Fruit fly (Drosophila melanogaster) whole organism, embryonic: ENCODE measurements around the gene Ir87a.

Experiments used
- Atf3 ChIP-seq: fragments of 200-800 bp; sonication (Bioruptor generic); optimal IDR thresholded peaks from 3 replicates; lab custom pipeline; 2016; ENCODE audit warnings: missing biosample characterization, missing genetic modification characterization
- Awh ChIP-seq: fragments of 200-800 bp; sonication (Bioruptor generic); IDR thresholded peaks from 2 replicates; pipeline ENCODE4, ENCODE4 v1.3.6; 2022; ENCODE audit warnings: missing biosample characterization, missing genetic modification characterization
- CG11247 ChIP-seq: fragments of 200-800 bp; sonication (Bioruptor generic); IDR thresholded peaks from 2 replicates; pipeline ENCODE4 v1.3.6; 2022; ENCODE audit warnings: missing biosample characterization, missing genetic modification characterization
- CG11504 ChIP-seq: fragments of 200-800 bp; sonication (Bioruptor generic); optimal IDR thresholded peaks from 3 replicates; lab custom pipeline; 2019; ENCODE audit warnings: missing biosample characterization, mild to moderate bottlenecking, missing genetic modification characterization, moderate library complexity
- CG12391 ChIP-seq: fragments of 200-800 bp; sonication (Bioruptor generic); optimal IDR thresholded peaks from 3 replicates; lab custom pipeline; 2018; ENCODE audit warnings: missing biosample characterization, mild to moderate bottlenecking, missing genetic modification characterization, moderate library complexity
- CG12769 ChIP-seq: fragments of 200-800 bp; sonication (Bioruptor generic); optimal IDR thresholded peaks from 2 replicates; lab custom pipeline; 2019; ENCODE audit warnings: missing biosample characterization, mild to moderate bottlenecking, missing genetic modification characterization, moderate library complexity
- CG13296 ChIP-seq: fragments of 200-800 bp; sonication (Bioruptor generic); optimal IDR thresholded peaks from 3 replicates; lab custom pipeline; 2018; ENCODE audit warnings: missing biosample characterization, mild to moderate bottlenecking, missing genetic modification characterization
- CG15073 ChIP-seq: fragments of 200-800 bp; sonication (Bioruptor generic); optimal IDR thresholded peaks from 2 replicates; lab custom pipeline; 2016; ENCODE audit warnings: missing biosample characterization, missing genetic modification characterization
- CG16813 ChIP-seq: fragments of 200-800 bp; sonication (Bioruptor generic); IDR thresholded peaks from 3 replicates; pipeline ENCODE4 v1.3.6; 2022; ENCODE audit warnings: missing biosample characterization, missing genetic modification characterization; ENCODE audit not compliant: partially characterized antibody
- CG16815 ChIP-seq: fragments of 200-800 bp; sonication (Bioruptor generic); optimal IDR thresholded peaks from 3 replicates; lab custom pipeline; 2017; ENCODE audit warnings: missing biosample characterization, mild to moderate bottlenecking, missing genetic modification characterization
- CG17802 ChIP-seq: fragments of 200-800 bp; sonication (Bioruptor generic); optimal IDR thresholded peaks from 2 replicates; lab custom pipeline; 2018; ENCODE audit warnings: missing biosample characterization, mild to moderate bottlenecking, missing genetic modification characterization, moderate library complexity
- CG18262 ChIP-seq: fragments of 200-800 bp; optimal IDR thresholded peaks from 3 replicates; lab custom pipeline; 2019; ENCODE audit warnings: missing biosample characterization, mild to moderate bottlenecking, missing genetic modification characterization, moderate library complexity
- CG2678 ChIP-seq: fragments of 200-800 bp; sonication (Bioruptor generic); optimal IDR thresholded peaks from 3 replicates; lab custom pipeline; 2019; ENCODE audit warnings: missing biosample characterization, mild to moderate bottlenecking, missing genetic modification characterization, moderate library complexity
- CG31365 ChIP-seq: fragments of 200-800 bp; sonication (Bioruptor generic); optimal IDR thresholded peaks from 2 replicates; lab custom pipeline; 2018; ENCODE audit warnings: missing biosample characterization, mild to moderate bottlenecking, missing genetic modification characterization
- CG31388 ChIP-seq: fragments of 200-800 bp; sonication (Bioruptor generic); optimal IDR thresholded peaks from 2 replicates; lab custom pipeline; 2016; ENCODE audit warnings: missing biosample characterization, missing genetic modification characterization
- CG3995 ChIP-seq: fragments of 200-800 bp; sonication (Bioruptor generic); optimal IDR thresholded peaks from 3 replicates; lab custom pipeline; 2016; ENCODE audit warnings: missing biosample characterization, missing genetic modification characterization
- CG4854 ChIP-seq: fragments of 200-800 bp; sonication (Bioruptor generic); optimal IDR thresholded peaks from 2 replicates; lab custom pipeline; 2016; ENCODE audit warnings: missing biosample characterization, missing genetic modification characterization, inconsistent platforms
- CG5953 ChIP-seq: fragments of 200-800 bp; sonication (Bioruptor generic); IDR thresholded peaks from 2 replicates; pipeline ENCODE4 v1.3.6; 2022; ENCODE audit warnings: missing biosample characterization, missing genetic modification characterization
- CHES-1-like ChIP-seq: fragments of 200-800 bp; sonication (Bioruptor generic); optimal IDR thresholded peaks from 2 replicates; lab custom pipeline; 2016; ENCODE audit warnings: missing biosample characterization, missing genetic modification characterization
- Lim3 ChIP-seq: fragments of 200-800 bp; sonication (Bioruptor generic); IDR thresholded peaks from 2 replicates; pipeline ENCODE4 v1.3.6; 2022; ENCODE audit warnings: missing biosample characterization, missing genetic modification characterization
- MTF-1 ChIP-seq: fragments of 200-800 bp; sonication (Bioruptor generic); optimal IDR thresholded peaks from 2 replicates; lab custom pipeline; 2018; ENCODE audit warnings: missing biosample characterization, mild to moderate bottlenecking, missing genetic modification characterization, borderline replicate concordance
- Max ChIP-seq: fragments of 200-800 bp; sonication (Bioruptor generic); optimal IDR thresholded peaks from 2 replicates; lab custom pipeline; 2016; ENCODE audit warnings: missing biosample characterization, mild to moderate bottlenecking, missing genetic modification characterization
- Med ChIP-seq: fragments of 200-800 bp; sonication (Bioruptor generic); peaks from one replicate; lab custom pipeline; 2016; ENCODE audit warnings: missing biosample characterization, missing genetic modification characterization, mild to moderate bottlenecking, inconsistent platforms, moderate library complexity
- Scr ChIP-seq: fragments of 200-800 bp; sonication (Bioruptor generic); IDR thresholded peaks from 2 replicates; pipeline ENCODE4 v1.3.6; 2022; ENCODE audit warnings: missing biosample characterization, missing genetic modification characterization; ENCODE audit not compliant: partially characterized antibody
- Sox102F ChIP-seq: fragments of 200-800 bp; sonication (Bioruptor generic); optimal IDR thresholded peaks from 2 replicates; lab custom pipeline; 2018; ENCODE audit warnings: missing biosample characterization, mild to moderate bottlenecking, missing genetic modification characterization, moderate library complexity
- Ssrp ChIP-seq: fragments of 200-800 bp; sonication (Bioruptor generic); optimal IDR thresholded peaks from 2 replicates; lab custom pipeline; 2018; ENCODE audit warnings: missing biosample characterization, mild to moderate bottlenecking, missing genetic modification characterization, moderate library complexity
- Usf ChIP-seq: fragments of 200-800 bp; sonication (Bioruptor generic); optimal IDR thresholded peaks from 2 replicates; lab custom pipeline; 2017; ENCODE audit warnings: missing genotype, missing biosample characterization, missing genetic modification characterization
- Xrp1 ChIP-seq: fragments of 200-800 bp; sonication (Bioruptor generic); IDR thresholded peaks from 2 replicates; pipeline ENCODE4 v1.3.6; 2022; ENCODE audit warnings: missing biosample characterization, missing genetic modification characterization
- ato ChIP-seq: fragments of 200-800 bp; sonication (Bioruptor generic); IDR thresholded peaks from 2 replicates; pipeline ENCODE4 v1.3.6; 2022; ENCODE audit warnings: missing biosample characterization, missing genetic modification characterization; ENCODE audit not compliant: partially characterized antibody
- chn ChIP-seq: fragments of 200-800 bp; sonication (Bioruptor generic); optimal IDR thresholded peaks from 2 replicates; lab custom pipeline; 2016; ENCODE audit warnings: missing biosample characterization, missing genetic modification characterization
- crp ChIP-seq, 2 experiments: fragments of 200-800 bp; sonication (Bioruptor generic); optimal IDR thresholded peaks; 2 replicates in 1 of 2; 3 replicates in 1 of 2; lab custom pipeline; 2017; ENCODE audit warnings: missing biosample characterization in 2 of 2, missing genetic modification characterization in 2 of 2, mild to moderate bottlenecking in 1 of 2, moderate library complexity in 1 of 2
- dpn ChIP-seq, 2 experiments: fragments of 200-800 bp; sonication (Bioruptor generic); optimal IDR thresholded peaks; 3 replicates each; lab custom pipeline; 2016; ENCODE audit warnings: missing biosample characterization in 2 of 2, missing genetic modification characterization in 2 of 2
- dysf ChIP-seq: fragments of 200-800 bp; sonication (Bioruptor generic); IDR thresholded peaks from 3 replicates; pipeline ENCODE4 v1.3.6; 2022; ENCODE audit warnings: missing biosample characterization, missing genetic modification characterization
- h ChIP-seq: fragments of >200 bp; optimal IDR thresholded peaks from 2 replicates; lab custom pipeline; 2017
- kah ChIP-seq: fragments of 200-800 bp; sonication (Bioruptor generic); optimal IDR thresholded peaks from 2 replicates; lab custom pipeline; 2018; ENCODE audit warnings: missing biosample characterization, mild to moderate bottlenecking, missing genetic modification characterization
- kni ChIP-seq: fragments of 200-800 bp; sonication (Bioruptor generic); optimal IDR thresholded peaks from 3 replicates; lab custom pipeline; 2017; ENCODE audit warnings: mild to moderate bottlenecking, missing biosample characterization, missing genetic modification reagents, missing genetic modification characterization
- lbe ChIP-seq: fragments of 200-800 bp; sonication (Bioruptor generic); optimal IDR thresholded peaks from 2 replicates; lab custom pipeline; 2016; ENCODE audit warnings: missing biosample characterization, mild to moderate bottlenecking, missing genetic modification characterization
- oc ChIP-seq: fragments of 200-800 bp; sonication (Bioruptor generic); optimal IDR thresholded peaks from 2 replicates; lab custom pipeline; 2018; ENCODE audit warnings: missing biosample characterization, mild to moderate bottlenecking, missing genetic modification characterization, moderate library complexity
- pzg ChIP-seq: fragments of 200-800 bp; sonication (Bioruptor generic); optimal IDR thresholded peaks from 3 replicates; lab custom pipeline; 2018; ENCODE audit warnings: missing biosample characterization, mild to moderate bottlenecking, missing genetic modification characterization, moderate library complexity
- row ChIP-seq: fragments of 200-800 bp; sonication (Bioruptor generic); IDR thresholded peaks from 3 replicates; pipeline ENCODE4 v1.3.6; 2022; ENCODE audit warnings: missing biosample characterization, missing genetic modification characterization
- sim ChIP-seq: fragments of 200-800 bp; sonication (Bioruptor generic); IDR thresholded peaks from 2 replicates; pipeline ENCODE4 v1.3.6; 2022; ENCODE audit warnings: missing biosample characterization, missing genetic modification characterization
- tin ChIP-seq: fragments of 200-800 bp; sonication (Bioruptor generic); optimal IDR thresholded peaks from 3 replicates; lab custom pipeline; 2016; ENCODE audit warnings: missing biosample characterization, missing genetic modification characterization
- tx ChIP-seq: fragments of 200-800 bp; sonication (Bioruptor generic); optimal IDR thresholded peaks from 2 replicates; lab custom pipeline; 2016; ENCODE audit warnings: missing biosample characterization, missing genetic modification characterization
- unpg ChIP-seq: fragments of 200-800 bp; sonication (Bioruptor generic); optimal IDR thresholded peaks from 3 replicates; lab custom pipeline; 2018; ENCODE audit warnings: missing biosample characterization, mild to moderate bottlenecking, missing genetic modification characterization, moderate library complexity
- wor ChIP-seq: fragments of 200-800 bp; sonication (Bioruptor generic); IDR thresholded peaks from 2 replicates; pipeline ENCODE4 v1.3.6; 2022; ENCODE audit warnings: missing biosample characterization, missing genetic modification characterization

Ir87a gene

dm6 chr3R:13381744-13382435, 38.2 kb upstream of the Ir87a start, which contains the start of the genes mRpS21 and Droj2 (continued):
- TF ChIP-seq dpn (GFP tag; optimal IDR thresholded peaks at IDR 0.05; lab: Kevin White, UChicago), result peak; percentile 50 to 52
- peak; percentile 55 for TF ChIP-seq CG12769 (tag; lab: Kevin White, UChicago)
- TF ChIP-seq MTF-1 (GFP tag; lab: Kevin White, UChicago), result no peak
- TF ChIP-seq CG13296, result peak; percentile 37
- TF ChIP-seq CG5953 (GFP tag; lab: Robert Waterston, UW), result no peak
- no peak for TF ChIP-seq CG4854 (GFP tag; lab: Kevin White, UChicago)
- no peak for TF ChIP-seq Xrp1 (GFP tag; lab: Robert Waterston, UW)
- peak; percentile 51 for TF ChIP-seq Scr (GFP tag; lab: Robert Waterston, UW)
- TF ChIP-seq wor (GFP tag; lab: Robert Waterston, UW), result no peak
- peak; percentile 6 for TF ChIP-seq CHES-1-like (GFP tag; lab: Kevin White, UChicago)
- TF ChIP-seq Atf3 (GFP tag; lab: Kevin White, UChicago), result no peak
- no peak for TF ChIP-seq Lim3
- peak; percentile 25 for TF ChIP-seq Max
- peak; percentile 65 for TF ChIP-seq CG2678 (tag; lab: Kevin White, UChicago)
- no peak for TF ChIP-seq ato (GFP tag; lab: Robert Waterston, UW)
- peak; percentile 57 for TF ChIP-seq tin (GFP tag; lab: Kevin White, UChicago)
- no peak for TF ChIP-seq lbe (GFP tag; lab: Kevin White, UChicago)
- TF ChIP-seq Sox102F, result no peak
- no peak for TF ChIP-seq sim
- peak; percentile 74 for TF ChIP-seq CG11504 (tag; lab: Kevin White, UChicago)
- TF ChIP-seq CG16815 (GFP tag; lab: Kevin White, UChicago), result no peak
- no peak for TF ChIP-seq Awh (GFP tag; lab: Robert Waterston, UW)
- no peak for TF ChIP-seq CG16813 (GFP tag; lab: Robert Waterston, UW)
- no peak for TF ChIP-seq CG17802
- TF ChIP-seq CG15073 (GFP tag; lab: Kevin White, UChicago), result no peak
- TF ChIP-seq tx (GFP tag; lab: Kevin White, UChicago), result peak; percentile 4
- TF ChIP-seq unpg (GFP tag; lab: Kevin White, UChicago), result peak; percentile 18
- peak; percentile 74 for TF ChIP-seq CG3995
- TF ChIP-seq Med, result peak; percentile 86
- no peak for TF ChIP-seq Usf
- TF ChIP-seq pzg (GFP tag; lab: Kevin White, UChicago), result peak; percentile 89
- peak; percentile 18 for TF ChIP-seq chn (GFP tag; lab: Kevin White, UChicago)
- TF ChIP-seq h (lab: Kevin White, UChicago), result no peak
- TF ChIP-seq CG18262 (tag; lab: Kevin White, UChicago), result peak; percentile 48
- peak; percentile 71 for TF ChIP-seq CG12391 (tag; lab: Kevin White, UChicago)
- peak; percentile 47 for TF ChIP-seq kni (GFP tag; lab: Kevin White, UChicago)
- TF ChIP-seq CG11247 (GFP tag; lab: Robert Waterston, UW), result 0 out of 2 replicates have a peak, but pooled peaks have one; percentile 28
- no peak for TF ChIP-seq kah
- TF ChIP-seq CG31365 (tag; lab: Kevin White, UChicago), result no peak
- no peak for TF ChIP-seq CG31388 (GFP tag; lab: Kevin White, UChicago)
- no peak for TF ChIP-seq Ssrp
- TF ChIP-seq dysf (GFP tag; lab: Robert Waterston, UW), result peak; percentile 56; the same call in 2 of the 3 replicates
- TF ChIP-seq row (GFP tag; lab: Robert Waterston, UW), result peak; percentile 88
- TF ChIP-seq oc (tag; lab: Kevin White, UChicago), result no peak
- TF ChIP-seq crp (GFP tag; optimal IDR thresholded peaks at IDR 0.05; lab: Kevin White, UChicago), result peak; percentile 85 to 97
